Fruit fly (Drosophila melanogaster) whole organism, embryonic: ENCODE data around the gene Snapin.

Experiments
- BEAF-32 ChIP-seq: fragments of 200-800 bp; sonication (Bioruptor generic); optimal IDR thresholded peaks from 3 replicates; lab custom pipeline; 2017; ENCODE audit warnings: missing biosample characterization, missing genetic modification characterization, mild to moderate bottlenecking, moderate library complexity, missing genetic modification reagents
- C15 ChIP-seq: fragments of 200-800 bp; sonication (Bioruptor generic); IDR thresholded peaks from 3 replicates; pipeline ENCODE4 v1.3.6; 2022; ENCODE audit warnings: missing biosample characterization, missing genetic modification characterization
- CG10979 ChIP-seq: fragments of 200-800 bp; sonication (Bioruptor generic); optimal IDR thresholded peaks from 2 replicates; lab custom pipeline; 2018; ENCODE audit warnings: missing biosample characterization, mild to moderate bottlenecking, missing genetic modification characterization, moderate library complexity
- CG11696 ChIP-seq: fragments of 200-800 bp; sonication (Bioruptor generic); IDR thresholded peaks from 2 replicates; pipeline ENCODE4 v1.3.6; 2022; ENCODE audit warnings: missing biosample characterization, missing genetic modification characterization
- CG12299 ChIP-seq: fragments of 200-800 bp; sonication (Bioruptor generic); optimal IDR thresholded peaks from 2 replicates; lab custom pipeline; 2018; ENCODE audit warnings: missing biosample characterization, mild to moderate bottlenecking, missing genetic modification characterization
- CG12942 ChIP-seq: fragments of 200-800 bp; sonication (Bioruptor generic); optimal IDR thresholded peaks from 3 replicates; lab custom pipeline; 2016; ENCODE audit warnings: missing biosample characterization, missing genetic modification characterization
- CG16779 ChIP-seq: fragments of 200-800 bp; sonication (Bioruptor generic); IDR thresholded peaks from 2 replicates; pipeline ENCODE4 v1.3.6; 2022; ENCODE audit warnings: missing biosample characterization, missing genetic modification characterization
- CG17359 ChIP-seq: fragments of 200-800 bp; sonication (Bioruptor generic); optimal IDR thresholded peaks from 3 replicates; lab custom pipeline; 2018; ENCODE audit warnings: missing biosample characterization, mild to moderate bottlenecking, missing genetic modification characterization, moderate library complexity
- CG2129 ChIP-seq: fragments of 200-800 bp; sonication (Bioruptor generic); IDR thresholded peaks from 2 replicates; pipeline ENCODE4 v1.3.6; 2022; ENCODE audit warnings: missing biosample characterization, missing genetic modification characterization; ENCODE audit not compliant: partially characterized antibody
- CG2678 ChIP-seq: fragments of 200-800 bp; sonication (Bioruptor generic); optimal IDR thresholded peaks from 3 replicates; lab custom pipeline; 2019; ENCODE audit warnings: missing biosample characterization, mild to moderate bottlenecking, missing genetic modification characterization, moderate library complexity
- CG2889 ChIP-seq: fragments of 200-800 bp; sonication (Bioruptor generic); IDR thresholded peaks from 3 replicates; pipeline ENCODE4 v1.3.6; 2022; ENCODE audit warnings: missing biosample characterization, missing genetic modification characterization
- CG32532 ChIP-seq: fragments of 200-800 bp; sonication (Bioruptor generic); IDR thresholded peaks from 2 replicates; pipeline ENCODE4 v1.3.6; 2022; ENCODE audit warnings: missing biosample characterization, missing genetic modification characterization
- CG34376 ChIP-seq: fragments of 200-800 bp; sonication (Bioruptor generic); optimal IDR thresholded peaks from 2 replicates; lab custom pipeline; 2018; ENCODE audit warnings: missing biosample characterization, mild to moderate bottlenecking, missing genetic modification characterization
- CG3838 ChIP-seq: fragments of 200-800 bp; sonication (Bioruptor generic); optimal IDR thresholded peaks from 3 replicates; lab custom pipeline; 2016; ENCODE audit warnings: missing biosample characterization, missing genetic modification characterization
- CG4328 ChIP-seq: fragments of 200-800 bp; sonication (Bioruptor generic); optimal IDR thresholded peaks from 3 replicates; lab custom pipeline; 2017; ENCODE audit warnings: missing biosample characterization, missing genetic modification reagents, missing genetic modification characterization
- CG4424 ChIP-seq: fragments of 200-800 bp; sonication (Bioruptor generic); optimal IDR thresholded peaks from 3 replicates; lab custom pipeline; 2016; ENCODE audit warnings: missing biosample characterization, missing genetic modification characterization
- CG4707 ChIP-seq: fragments of 200-800 bp; sonication (Bioruptor generic); optimal IDR thresholded peaks from 2 replicates; lab custom pipeline; 2018; ENCODE audit warnings: missing biosample characterization, mild to moderate bottlenecking, missing genetic modification characterization, moderate library complexity
- CG4730 ChIP-seq: fragments of 200-800 bp; sonication (Bioruptor generic); IDR thresholded peaks from 2 replicates; pipeline ENCODE4 v1.3.6; 2022; ENCODE audit warnings: missing biosample characterization, missing genetic modification characterization
- Camta ChIP-seq: fragments of 200-800 bp; sonication (Bioruptor generic); optimal IDR thresholded peaks from 2 replicates; lab custom pipeline; 2016; ENCODE audit warnings: missing biosample characterization, missing genetic modification characterization
- CkIIα-i1 ChIP-seq: fragments of 200-800 bp; sonication (Bioruptor generic); IDR thresholded peaks from 2 replicates; pipeline ENCODE4 v1.3.6; 2022; ENCODE audit warnings: missing biosample characterization, missing genetic modification characterization
- Dbx ChIP-seq: fragments of 200-800 bp; sonication (Bioruptor generic); IDR thresholded peaks from 3 replicates; pipeline ENCODE4 v1.3.6; 2022; ENCODE audit warnings: missing biosample characterization, missing genetic modification characterization
- Dfd ChIP-seq, 2 experiments: fragments of >200 bp; optimal IDR thresholded peaks; 2 replicates each; lab custom pipeline; 2017; ENCODE audit warnings: missing biosample characterization in 2 of 2, missing genetic modification characterization in 2 of 2
- Dip3 ChIP-seq: fragments of 200-800 bp; sonication (Bioruptor generic); optimal IDR thresholded peaks from 3 replicates; lab custom pipeline; 2016; ENCODE audit warnings: missing biosample characterization, missing genetic modification characterization
- Doc3 ChIP-seq: fragments of 200-800 bp; sonication (Bioruptor generic); IDR thresholded peaks from 3 replicates; pipeline ENCODE4 v1.3.6; 2022; ENCODE audit warnings: missing biosample characterization, missing genetic modification characterization; ENCODE audit not compliant: partially characterized antibody
- Eip74EF ChIP-seq, 2 experiments: fragments of 200-800 bp in 1 of 2; fragments of >200 bp in 1 of 2; sonication (Bioruptor generic) in 1 of 2; optimal IDR thresholded peaks; 2 replicates each; lab custom pipeline; 2017 to 2019; ENCODE audit warnings: missing biosample characterization in 2 of 2, missing genetic modification characterization in 2 of 2, mild to moderate bottlenecking in 1 of 2, moderate library complexity in 1 of 2
- H15 ChIP-seq: fragments of 200-800 bp; sonication (Bioruptor generic); IDR thresholded peaks from 3 replicates; pipeline ENCODE4 v1.3.6; 2022; ENCODE audit warnings: missing biosample characterization, missing genetic modification characterization
- Hand ChIP-seq: fragments of 200-800 bp; sonication (Bioruptor generic); optimal IDR thresholded peaks from 2 replicates; lab custom pipeline; 2017; ENCODE audit warnings: mild to moderate bottlenecking, missing biosample characterization, missing genetic modification reagents, missing genetic modification characterization
- MTF-1 ChIP-seq: fragments of 200-800 bp; sonication (Bioruptor generic); optimal IDR thresholded peaks from 2 replicates; lab custom pipeline; 2018; ENCODE audit warnings: missing biosample characterization, mild to moderate bottlenecking, missing genetic modification characterization, borderline replicate concordance
- Scr ChIP-seq: fragments of 200-800 bp; sonication (Bioruptor generic); IDR thresholded peaks from 2 replicates; pipeline ENCODE4 v1.3.6; 2022; ENCODE audit warnings: missing biosample characterization, missing genetic modification characterization; ENCODE audit not compliant: partially characterized antibody
- Spps ChIP-seq: fragments of 200-800 bp; sonication (Bioruptor generic); optimal IDR thresholded peaks from 2 replicates; lab custom pipeline; 2018; ENCODE audit warnings: missing biosample characterization, mild to moderate bottlenecking, missing genetic modification characterization
- Sry-β ChIP-seq: fragments of 200-800 bp; sonication (Bioruptor generic); optimal IDR thresholded peaks from 2 replicates; lab custom pipeline; 2018; ENCODE audit warnings: missing biosample characterization, mild to moderate bottlenecking, missing genetic modification characterization, moderate library complexity
- Taf1 ChIP-seq: fragments of 200-800 bp; sonication (Bioruptor generic); IDR thresholded peaks from 2 replicates; pipeline ENCODE4 v1.3.6; 2022; ENCODE audit warnings: missing biosample characterization, missing genetic modification characterization
- az2 ChIP-seq: fragments of 200-800 bp; sonication (Bioruptor generic); optimal IDR thresholded peaks from 3 replicates; lab custom pipeline; 2016; ENCODE audit warnings: missing biosample characterization, missing genetic modification characterization
- cwo ChIP-seq: fragments of 200-800 bp; sonication (Bioruptor generic); optimal IDR thresholded peaks from 3 replicates; lab custom pipeline; 2017; ENCODE audit warnings: missing biosample characterization, missing genetic modification characterization, mild to moderate bottlenecking, moderate library complexity, missing genetic modification reagents
- dimm ChIP-seq: fragments of 200-800 bp; sonication (Bioruptor generic); IDR thresholded peaks from 2 replicates; pipeline ENCODE4 v1.3.6; 2022; ENCODE audit warnings: missing biosample characterization, missing genetic modification characterization
- disco-r ChIP-seq: fragments of 200-800 bp; sonication (Bioruptor generic); optimal IDR thresholded peaks from 2 replicates; lab custom pipeline; 2016; ENCODE audit warnings: missing biosample characterization, missing genetic modification characterization
- dm ChIP-seq: fragments of 200-800 bp; sonication (Bioruptor generic); optimal IDR thresholded peaks from 3 replicates; lab custom pipeline; 2016; ENCODE audit warnings: missing biosample characterization, missing genetic modification characterization
- dysf ChIP-seq: fragments of 200-800 bp; sonication (Bioruptor generic); IDR thresholded peaks from 3 replicates; pipeline ENCODE4 v1.3.6; 2022; ENCODE audit warnings: missing biosample characterization, missing genetic modification characterization
- esg ChIP-seq: fragments of 200-800 bp; sonication (Bioruptor generic); conservative IDR thresholded peaks from 2 replicates; pipeline ENCODE4 v1.3.6; 2022; ENCODE audit warnings: missing biosample characterization, missing genetic modification characterization
- gem ChIP-seq: fragments of 200-800 bp; sonication (Bioruptor generic); optimal IDR thresholded peaks from 2 replicates; lab custom pipeline; 2019; ENCODE audit warnings: missing biosample characterization, mild to moderate bottlenecking, missing genetic modification characterization, moderate library complexity
- kni ChIP-seq: fragments of 200-800 bp; sonication (Bioruptor generic); optimal IDR thresholded peaks from 3 replicates; lab custom pipeline; 2017; ENCODE audit warnings: mild to moderate bottlenecking, missing biosample characterization, missing genetic modification reagents, missing genetic modification characterization
- mld ChIP-seq: fragments of 200-800 bp; sonication (Bioruptor generic); IDR thresholded peaks from 3 replicates; pipeline ENCODE4 v1.3.6; 2022; ENCODE audit warnings: missing biosample characterization, missing genetic modification characterization; ENCODE audit not compliant: partially characterized antibody
- nmo ChIP-seq: fragments of 200-800 bp; sonication (Bioruptor generic); optimal IDR thresholded peaks from 2 replicates; lab custom pipeline; 2018; ENCODE audit warnings: missing biosample characterization, mild to moderate bottlenecking, missing genetic modification characterization, moderate library complexity
- run ChIP-seq: fragments of 200-800 bp; sonication (Bioruptor generic); optimal IDR thresholded peaks from 3 replicates; lab custom pipeline; 2018; ENCODE audit warnings: missing biosample characterization, mild to moderate bottlenecking, missing genetic modification characterization
- scrt ChIP-seq: fragments of 200-800 bp; sonication (Bioruptor generic); optimal IDR thresholded peaks from 2 replicates; lab custom pipeline; 2018; ENCODE audit warnings: missing biosample characterization, mild to moderate bottlenecking, missing genetic modification characterization, moderate library complexity
- seq ChIP-seq: fragments of 200-800 bp; sonication (Bioruptor generic); IDR thresholded peaks from 2 replicates; pipeline ENCODE4 v1.3.6; 2022; ENCODE audit warnings: missing biosample characterization, missing genetic modification characterization
- sisA ChIP-seq: fragments of 200-800 bp; sonication (Bioruptor generic); IDR thresholded peaks from 2 replicates; pipeline ENCODE4 v1.3.6; 2022; ENCODE audit warnings: missing biosample characterization, missing genetic modification characterization
- vvl ChIP-seq: fragments of 200-800 bp; sonication (Bioruptor generic); IDR thresholded peaks from 2 replicates; pipeline ENCODE4 v1.3.6; 2022; ENCODE audit warnings: missing biosample characterization, missing genetic modification characterization
- yki ChIP-seq: fragments of >200 bp; optimal IDR thresholded peaks from 3 replicates; lab custom pipeline; 2018
- zen2 ChIP-seq: fragments of 200-800 bp; sonication (Bioruptor generic); IDR thresholded peaks from 3 replicates; pipeline ENCODE4 v1.3.6; 2022; ENCODE audit warnings: missing biosample characterization, missing genetic modification characterization; ENCODE audit not compliant: partially characterized antibody

The Snapin gene

DNA sequence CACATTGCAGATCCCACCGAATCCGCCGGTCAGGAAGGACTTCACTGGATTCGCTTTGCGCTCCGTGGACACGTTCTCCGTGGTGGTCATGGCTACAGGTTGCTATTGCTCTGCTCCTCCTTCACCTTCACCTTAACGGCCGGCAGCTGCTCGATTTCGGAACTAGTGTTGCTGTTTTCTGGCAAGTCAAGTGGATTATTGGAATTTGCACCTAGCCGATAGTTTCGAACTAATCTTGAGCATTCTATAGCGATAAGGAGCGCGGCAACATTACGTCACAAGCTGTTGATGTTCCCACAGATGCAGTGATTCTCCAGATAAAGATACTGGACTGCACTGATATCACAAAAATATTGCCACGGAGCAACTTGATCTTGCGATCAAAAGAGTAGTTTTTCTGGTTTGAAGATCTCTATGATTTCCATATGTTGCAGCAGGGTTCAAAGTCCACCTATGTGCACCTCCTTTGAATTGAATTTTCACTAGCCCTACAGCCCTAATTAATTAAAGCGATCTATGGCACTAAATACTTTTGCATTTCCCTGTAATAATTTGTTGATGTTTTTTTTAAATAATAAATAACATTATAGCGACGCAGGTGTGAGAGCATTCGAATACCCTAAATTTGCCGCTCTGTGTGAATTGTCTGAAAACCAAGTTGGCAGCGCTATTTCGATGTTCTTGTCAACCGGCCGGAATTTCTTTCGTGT is 10.2 kb upstream of the Snapin start, which contains the start of the genes colt and HINT1 (continued):
- TF ChIP-seq dysf (GFP tag; lab: Robert Waterston, UW), result no peak
- no peak for TF ChIP-seq CG2889
- TF ChIP-seq BEAF-32 (GFP tag; lab: Kevin White, UChicago), result peak; percentile 66
- TF ChIP-seq Camta, result no peak
- peak; percentile 48; the same call in 1 of the 2 replicates for TF ChIP-seq CG32532 (GFP tag; lab: Robert Waterston, UW)
- no peak for TF ChIP-seq zen2
- TF ChIP-seq CG11696 (GFP tag; lab: Robert Waterston, UW), result no peak
- TF ChIP-seq Eip74EF (GFP tag; optimal IDR thresholded peaks at IDR 0.05; lab: Kevin White, UChicago), result peak in 1 of 2 experiments; percentile 32
- peak; percentile 58 for TF ChIP-seq nmo (GFP tag; lab: Kevin White, UChicago)
- TF ChIP-seq cwo (GFP tag; lab: Kevin White, UChicago), result no peak
- TF ChIP-seq kni (GFP tag; lab: Kevin White, UChicago), result peak; percentile 6
- no peak for TF ChIP-seq esg (GFP tag; lab: Robert Waterston, UW)
- TF ChIP-seq CG12299, result no peak
- no peak for TF ChIP-seq Dfd (GFP tag; optimal IDR thresholded peaks at IDR 0.05; lab: Kevin White, UChicago)
- TF ChIP-seq CG2678 (tag; lab: Kevin White, UChicago), result peak; percentile 28
- peak; percentile 28; the same call in 1 of the 3 replicates for TF ChIP-seq Dbx (GFP tag; lab: Robert Waterston, UW)
- no peak for TF ChIP-seq mld (GFP tag; lab: Robert Waterston, UW)
- TF ChIP-seq MTF-1 (GFP tag; lab: Kevin White, UChicago), result no peak
- TF ChIP-seq seq (GFP tag; lab: Robert Waterston, UW), result no peak
- TF ChIP-seq Hand (GFP tag; lab: Kevin White, UChicago), result no peak
- no peak for TF ChIP-seq disco-r
- no peak for TF ChIP-seq CkIIα-i1 (GFP tag; lab: Robert Waterston, UW)
- TF ChIP-seq CG3838, result no peak
- TF ChIP-seq Sry-β, result peak; percentile 2
- TF ChIP-seq CG4328 (GFP tag; lab: Kevin White, UChicago), result no peak
- no peak for TF ChIP-seq CG17359 (tag; lab: Kevin White, UChicago)
- no peak for TF ChIP-seq H15 (GFP tag; lab: Robert Waterston, UW)
- TF ChIP-seq Spps, result no peak
- no peak for TF ChIP-seq gem (tag; lab: Kevin White, UChicago)
- no peak for TF ChIP-seq CG12942 (GFP tag; lab: Kevin White, UChicago)
- no peak for TF ChIP-seq Taf1 (GFP tag; lab: Robert Waterston, UW)
- peak; percentile 56 for TF ChIP-seq CG34376
- no peak for TF ChIP-seq dimm
- TF ChIP-seq yki (lab: Kevin White, UChicago), result no peak
- no peak for TF ChIP-seq Dip3 (GFP tag; lab: Kevin White, UChicago)
- no peak for TF ChIP-seq CG2129 (GFP tag; lab: Robert Waterston, UW)
- TF ChIP-seq CG10979 (tag; lab: Kevin White, UChicago), result peak; percentile 37
- no peak for TF ChIP-seq C15 (GFP tag; lab: Robert Waterston, UW)
- no peak for TF ChIP-seq CG4707 (GFP tag; lab: Kevin White, UChicago)
- no peak for TF ChIP-seq az2 (GFP tag; lab: Kevin White, UChicago)
- TF ChIP-seq sisA, result no peak
- TF ChIP-seq Scr (GFP tag; lab: Robert Waterston, UW), result peak; percentile 49
- TF ChIP-seq CG16779 (GFP tag; lab: Robert Waterston, UW), result no peak
- peak; percentile 19 for TF ChIP-seq scrt (GFP tag; lab: Kevin White, UChicago)
- TF ChIP-seq CG4424 (GFP tag; lab: Kevin White, UChicago), result peak; percentile 32
- TF ChIP-seq dm (GFP tag; lab: Kevin White, UChicago), result no peak
- TF ChIP-seq CG4730 (GFP tag; lab: Robert Waterston, UW), result no peak
- no peak; the same call in 2 of the 3 replicates for TF ChIP-seq Doc3 (GFP tag; lab: Robert Waterston, UW)
- peak; percentile 57 for TF ChIP-seq vvl
- TF ChIP-seq run (tag; lab: Kevin White, UChicago), result no peak
